Worm (Caenorhabditis elegans) whole organism, L1 larva: Measurements from ENCODE around the gene T28D6.3.

Experiments
- ama-1 ChIP-seq: fragments of 150-350 bp; optimal IDR thresholded peaks from 2 replicates; lab custom pipeline; 2014
- ceh-90 ChIP-seq: sonication (generic microtip); optimal IDR thresholded peaks from 2 replicates; lab custom pipeline; 2016; ENCODE audit warnings: missing genetic modification characterization, missing compliant biosample characterization
- egl-27 ChIP-seq, 2 experiments: fragments of 150-350 bp in 1 of 2; sonication (generic microtip); optimal IDR thresholded peaks; 3 replicates each; lab custom pipeline; 2017 to 2018; ENCODE audit warnings: missing biosample characterization in 2 of 2, missing genetic modification characterization in 2 of 2, missing genetic modification reagents in 2 of 2
- elt-3 ChIP-seq, 6 experiments: fragments of 150-350 bp in 1 of 6; sonication (generic microtip); optimal IDR thresholded peaks; 2 replicates each; lab custom pipeline; 2017 to 2018; ENCODE audit warnings: missing biosample characterization in 6 of 6, missing genetic modification characterization in 6 of 6, inconsistent platforms in 1 of 6
- skn-1 ChIP-seq: fragments of 150-350 bp; optimal IDR thresholded peaks from 2 replicates; lab custom pipeline; 2014; ENCODE audit warnings: missing biosample characterization, missing genetic modification characterization
- zag-1 ChIP-seq: fragments of 150-350 bp; optimal IDR thresholded peaks from 2 replicates; lab custom pipeline; 2014; ENCODE audit warnings: missing biosample characterization, missing genetic modification characterization

DNA sequence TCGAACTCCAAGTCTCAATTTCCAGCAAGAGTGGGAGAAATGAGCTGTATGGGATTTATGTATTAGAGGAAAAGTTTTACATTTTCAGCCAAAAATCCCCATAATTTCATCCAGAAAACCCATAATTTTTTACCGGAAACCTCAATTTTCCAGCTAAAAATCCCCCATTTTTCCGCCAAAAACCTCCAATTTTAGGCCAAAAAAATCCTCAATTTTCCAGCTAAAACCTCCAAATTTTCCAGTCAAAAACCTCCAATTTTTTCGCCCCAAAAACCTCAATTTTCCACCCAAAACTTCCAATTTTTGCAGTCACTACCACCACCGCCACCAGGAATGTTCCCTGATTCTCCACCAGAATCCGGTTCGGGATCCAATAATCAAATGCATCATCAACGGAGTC lies 25.1 kb upstream of the T28D6.3 start:
- TF ChIP-seq zag-1 (no peak), ama-1 (lab: Kevin White, UChicago) (no peak), egl-27 (tag; optimal IDR thresholded peaks at IDR 0.05; lab: Kevin White, UChicago) (no peak), elt-3 (tag; optimal IDR thresholded peaks at IDR 0.05; lab: Kevin White, UChicago) (no peak), ceh-90 (no peak), skn-1 (tag; lab: Kevin White, UChicago) (no peak)
